Fruit fly (Drosophila melanogaster) whole organism, embryonic: ENCODE results near the gene vih.

Source experiments
- Awh ChIP-seq: fragments of 200-800 bp; sonication (Bioruptor generic); IDR thresholded peaks from 2 replicates; pipeline ENCODE4, ENCODE4 v1.3.6; 2022; ENCODE audit warnings: missing biosample characterization, missing genetic modification characterization
- CG10654 ChIP-seq: fragments of 200-800 bp; sonication (Bioruptor generic); optimal IDR thresholded peaks from 2 replicates; lab custom pipeline; 2016; ENCODE audit warnings: missing biosample characterization, missing genetic modification characterization
- CG11696 ChIP-seq: fragments of 200-800 bp; sonication (Bioruptor generic); IDR thresholded peaks from 2 replicates; pipeline ENCODE4 v1.3.6; 2022; ENCODE audit warnings: missing biosample characterization, missing genetic modification characterization
- CG12769 ChIP-seq: fragments of 200-800 bp; sonication (Bioruptor generic); optimal IDR thresholded peaks from 2 replicates; lab custom pipeline; 2019; ENCODE audit warnings: missing biosample characterization, mild to moderate bottlenecking, missing genetic modification characterization, moderate library complexity
- CG13624 ChIP-seq: fragments of 200-800 bp; sonication (Bioruptor generic); optimal IDR thresholded peaks from 2 replicates; lab custom pipeline; 2016; ENCODE audit warnings: missing biosample characterization, missing genetic modification characterization
- CG13775 ChIP-seq: fragments of 200-800 bp; sonication (Bioruptor generic); optimal IDR thresholded peaks from 3 replicates; lab custom pipeline; 2017; ENCODE audit warnings: missing biosample characterization, mild to moderate bottlenecking, missing genetic modification characterization
- CG1603 ChIP-seq: fragments of 200-800 bp; sonication (Bioruptor generic); optimal IDR thresholded peaks from 2 replicates; lab custom pipeline; 2019; ENCODE audit warnings: missing biosample characterization, mild to moderate bottlenecking, missing genetic modification characterization, moderate library complexity
- CG17328 ChIP-seq: fragments of 200-800 bp; sonication (Bioruptor generic); IDR thresholded peaks from 2 replicates; pipeline ENCODE4 v1.3.6; 2022; ENCODE audit warnings: missing biosample characterization, missing genetic modification characterization
- CG18262 ChIP-seq: fragments of 200-800 bp; optimal IDR thresholded peaks from 3 replicates; lab custom pipeline; 2019; ENCODE audit warnings: missing biosample characterization, mild to moderate bottlenecking, missing genetic modification characterization, moderate library complexity
- CG18764 ChIP-seq: fragments of 200-800 bp; sonication (Bioruptor generic); optimal IDR thresholded peaks from 3 replicates; lab custom pipeline; 2016; ENCODE audit warnings: missing biosample characterization, missing genetic modification characterization
- CG33213 ChIP-seq: fragments of 200-800 bp; sonication (Bioruptor generic); optimal IDR thresholded peaks from 3 replicates; lab custom pipeline; 2016; ENCODE audit warnings: missing biosample characterization, missing genetic modification characterization
- CG3838 ChIP-seq: fragments of 200-800 bp; sonication (Bioruptor generic); optimal IDR thresholded peaks from 3 replicates; lab custom pipeline; 2016; ENCODE audit warnings: missing biosample characterization, missing genetic modification characterization
- CG42726 ChIP-seq: fragments of 200-800 bp; sonication (Bioruptor generic); IDR thresholded peaks from 2 replicates; pipeline ENCODE4 v1.3.6; 2022; ENCODE audit warnings: missing biosample characterization, missing genetic modification characterization; ENCODE audit not compliant: partially characterized antibody
- CG4328 ChIP-seq: fragments of 200-800 bp; sonication (Bioruptor generic); optimal IDR thresholded peaks from 3 replicates; lab custom pipeline; 2017; ENCODE audit warnings: missing biosample characterization, missing genetic modification reagents, missing genetic modification characterization
- CG43689 ChIP-seq: fragments of 200-800 bp; sonication (Bioruptor generic); IDR thresholded peaks from 2 replicates; pipeline ENCODE4 v1.3.6; 2022; ENCODE audit warnings: missing biosample characterization, missing genetic modification characterization
- CG6689 ChIP-seq: fragments of 200-800 bp; sonication (Bioruptor generic); IDR thresholded peaks from 2 replicates; pipeline ENCODE4 v1.3.6; 2022; ENCODE audit warnings: missing biosample characterization, missing genetic modification characterization
- CG6791 ChIP-seq: fragments of 200-800 bp; sonication (Bioruptor generic); IDR thresholded peaks from 3 replicates; pipeline ENCODE4 v1.3.6; 2022; ENCODE audit warnings: missing biosample characterization, missing genetic modification characterization; ENCODE audit not compliant: partially characterized antibody
- CG6854 ChIP-seq: fragments of 200-800 bp; sonication (Bioruptor generic); optimal IDR thresholded peaks from 3 replicates; lab custom pipeline; 2017; ENCODE audit warnings: missing biosample characterization, mild to moderate bottlenecking, missing genetic modification characterization
- CG7556 ChIP-seq: fragments of 200-800 bp; sonication (Bioruptor generic); optimal IDR thresholded peaks from 2 replicates; lab custom pipeline; 2017; ENCODE audit warnings: missing biosample characterization, mild to moderate bottlenecking, missing genetic modification characterization
- CG9437 ChIP-seq: fragments of 200-800 bp; sonication (Bioruptor generic); optimal IDR thresholded peaks from 2 replicates; lab custom pipeline; 2018; ENCODE audit warnings: missing biosample characterization, mild to moderate bottlenecking, missing genetic modification characterization
- CHES-1-like ChIP-seq: fragments of 200-800 bp; sonication (Bioruptor generic); optimal IDR thresholded peaks from 2 replicates; lab custom pipeline; 2016; ENCODE audit warnings: missing biosample characterization, missing genetic modification characterization
- Dbx ChIP-seq: fragments of 200-800 bp; sonication (Bioruptor generic); IDR thresholded peaks from 3 replicates; pipeline ENCODE4 v1.3.6; 2022; ENCODE audit warnings: missing biosample characterization, missing genetic modification characterization
- Drgx ChIP-seq: fragments of 200-800 bp; sonication (Bioruptor generic); IDR thresholded peaks from 2 replicates; pipeline ENCODE4 v1.3.6; 2022; ENCODE audit warnings: missing biosample characterization, missing genetic modification characterization
- H2.0 ChIP-seq: fragments of 200-800 bp; sonication (Bioruptor generic); IDR thresholded peaks from 2 replicates; pipeline ENCODE4 v1.3.6; 2022; ENCODE audit warnings: missing biosample characterization, missing genetic modification characterization
- Hr39 ChIP-seq: fragments of >200 bp; optimal IDR thresholded peaks from 2 replicates; lab custom pipeline; 2017
- Meics ChIP-seq: fragments of 200-800 bp; sonication (Bioruptor generic); optimal IDR thresholded peaks from 2 replicates; lab custom pipeline; 2017; ENCODE audit warnings: missing biosample characterization, mild to moderate bottlenecking, missing genetic modification characterization
- NK7.1 ChIP-seq: fragments of 200-800 bp; sonication (Bioruptor generic); optimal IDR thresholded peaks from 3 replicates; lab custom pipeline; 2016; ENCODE audit warnings: missing biosample characterization, missing genetic modification characterization
- Nf-YA ChIP-seq: fragments of 200-800 bp; sonication (Bioruptor generic); IDR thresholded peaks from 2 replicates; pipeline ENCODE4 v1.3.6; 2022; ENCODE audit warnings: missing biosample characterization, missing genetic modification characterization
- Ravus ChIP-seq: fragments of 200-800 bp; sonication (Bioruptor generic); IDR thresholded peaks from 2 replicates; pipeline ENCODE4 v1.3.6; 2022; ENCODE audit warnings: missing biosample characterization, missing genetic modification characterization
- Rfx ChIP-seq: fragments of 200-800 bp; sonication (Bioruptor generic); IDR thresholded peaks from 2 replicates; pipeline ENCODE4 v1.3.6; 2022; ENCODE audit warnings: missing biosample characterization, missing genetic modification characterization
- Taf1 ChIP-seq: fragments of 200-800 bp; sonication (Bioruptor generic); IDR thresholded peaks from 2 replicates; pipeline ENCODE4 v1.3.6; 2022; ENCODE audit warnings: missing biosample characterization, missing genetic modification characterization
- bowl ChIP-seq: fragments of 200-800 bp; sonication (Bioruptor generic); IDR thresholded peaks from 2 replicates; pipeline ENCODE4 v1.3.6; 2022; ENCODE audit warnings: missing biosample characterization, missing genetic modification characterization
- chn ChIP-seq: fragments of 200-800 bp; sonication (Bioruptor generic); optimal IDR thresholded peaks from 2 replicates; lab custom pipeline; 2016; ENCODE audit warnings: missing biosample characterization, missing genetic modification characterization
- croc ChIP-seq: fragments of 200-800 bp; sonication (Bioruptor generic); conservative IDR thresholded peaks from 3 replicates; pipeline ENCODE4 v1.3.6; 2022; ENCODE audit warnings: missing biosample characterization, missing genetic modification characterization
- da ChIP-seq: fragments of 200-800 bp; sonication (Bioruptor generic); optimal IDR thresholded peaks from 2 replicates; lab custom pipeline; 2016; ENCODE audit warnings: missing biosample characterization, missing genetic modification characterization
- gcm ChIP-seq: fragments of 200-800 bp; sonication (Bioruptor generic); optimal IDR thresholded peaks from 2 replicates; lab custom pipeline; 2019; ENCODE audit warnings: missing biosample characterization, mild to moderate bottlenecking, missing genetic modification characterization, moderate library complexity
- gem ChIP-seq: fragments of 200-800 bp; sonication (Bioruptor generic); optimal IDR thresholded peaks from 2 replicates; lab custom pipeline; 2019; ENCODE audit warnings: missing biosample characterization, mild to moderate bottlenecking, missing genetic modification characterization, moderate library complexity
- kay ChIP-seq: fragments of 200-800 bp; sonication (Bioruptor generic); optimal IDR thresholded peaks from 2 replicates; lab custom pipeline; 2016; ENCODE audit warnings: missing biosample characterization, missing genetic modification characterization
- nerfin-2 ChIP-seq: fragments of 200-800 bp; sonication (Bioruptor generic); IDR thresholded peaks from 2 replicates; pipeline ENCODE4 v1.3.6; 2022; ENCODE audit warnings: missing biosample characterization, missing genetic modification characterization; ENCODE audit not compliant: partially characterized antibody
- odd ChIP-seq: fragments of 200-800 bp; sonication (Bioruptor generic); optimal IDR thresholded peaks from 2 replicates; lab custom pipeline; 2017; ENCODE audit warnings: missing biosample characterization, mild to moderate bottlenecking, missing genetic modification characterization
- otp ChIP-seq: fragments of 200-800 bp; sonication (Bioruptor generic); IDR thresholded peaks from 3 replicates; pipeline ENCODE4, ENCODE4 v1.3.6; 2022; ENCODE audit warnings: missing biosample characterization, missing genetic modification characterization
- pita ChIP-seq: fragments of 200-800 bp; sonication (Bioruptor generic); optimal IDR thresholded peaks from 2 replicates; lab custom pipeline; 2017; ENCODE audit warnings: missing biosample characterization, mild to moderate bottlenecking, missing genetic modification characterization
- sc ChIP-seq, 3 experiments: fragments of >200 bp in 2 of 3; fragments of 200-800 bp in 1 of 3; sonication (Bioruptor generic) in 1 of 3; optimal IDR thresholded peaks; 2 replicates in 2 of 3; 3 replicates in 1 of 3; lab custom pipeline; 2017; ENCODE audit warnings: mild to moderate bottlenecking in 1 of 3, missing biosample characterization in 1 of 3, missing genetic modification characterization in 1 of 3, missing genetic modification reagents in 1 of 3
- sens ChIP-seq: fragments of 200-800 bp; sonication (Bioruptor generic); peaks from one replicate; lab custom pipeline; 2016; ENCODE audit warnings: missing biosample characterization, missing genetic modification characterization
- sens-2 ChIP-seq: fragments of 200-800 bp; sonication (Bioruptor generic); IDR thresholded peaks from 2 replicates; pipeline ENCODE4 v1.3.6; 2022; ENCODE audit warnings: missing biosample characterization, missing genetic modification characterization
- sob ChIP-seq: fragments of 200-800 bp; sonication (Bioruptor generic); IDR thresholded peaks from 2 replicates; pipeline ENCODE4 v1.3.6; 2022; ENCODE audit warnings: missing biosample characterization, missing genetic modification characterization
- sqz ChIP-seq: fragments of 200-800 bp; sonication (Bioruptor generic); optimal IDR thresholded peaks from 3 replicates; lab custom pipeline; 2018; ENCODE audit warnings: missing biosample characterization, mild to moderate bottlenecking, missing genetic modification characterization
- stc ChIP-seq: fragments of 200-800 bp; sonication (Bioruptor generic); IDR thresholded peaks from 2 replicates; pipeline ENCODE4 v1.3.6; 2022; ENCODE audit warnings: missing biosample characterization, missing genetic modification characterization
- unpg ChIP-seq: fragments of 200-800 bp; sonication (Bioruptor generic); optimal IDR thresholded peaks from 3 replicates; lab custom pipeline; 2018; ENCODE audit warnings: missing biosample characterization, mild to moderate bottlenecking, missing genetic modification characterization, moderate library complexity
- vvl ChIP-seq: fragments of 200-800 bp; sonication (Bioruptor generic); IDR thresholded peaks from 2 replicates; pipeline ENCODE4 v1.3.6; 2022; ENCODE audit warnings: missing biosample characterization, missing genetic modification characterization
- zf30C ChIP-seq: fragments of 200-800 bp; sonication (Bioruptor generic); optimal IDR thresholded peaks from 3 replicates; lab custom pipeline; 2018; ENCODE audit warnings: missing biosample characterization, mild to moderate bottlenecking, missing genetic modification characterization
- zfh1 ChIP-seq: fragments of 200-800 bp; sonication (Bioruptor generic); IDR thresholded peaks from 3 replicates; pipeline ENCODE4 v1.3.6; 2022; ENCODE audit warnings: missing biosample characterization, missing genetic modification characterization

Gene vih

dm6 chr3L:12484948-12485347 lies 19.1 kb upstream of the vih start, which contains the start of gene CG10663 (continued):
- peak; percentile 10 for TF ChIP-seq CG13624 (GFP tag; lab: Kevin White, UChicago)
- TF ChIP-seq sob (GFP tag; lab: Robert Waterston, UW) = 0 out of 2 replicates have a peak, but pooled peaks have one; percentile 18
- no peak for TF ChIP-seq chn
- no peak for TF ChIP-seq CG7556 (GFP tag; lab: Kevin White, UChicago)
- peak; percentile 88 for TF ChIP-seq CG12769
- peak; percentile 60; the same call in 1 of the 2 replicates for TF ChIP-seq vvl (GFP tag; lab: Robert Waterston, UW)
- TF ChIP-seq odd (GFP tag; lab: Kevin White, UChicago) = peak; percentile 23
- peak; percentile 68; the same call in 2 of the 3 replicates for TF ChIP-seq CG6791 (GFP tag; lab: Robert Waterston, UW)
- TF ChIP-seq Hr39 (lab: Kevin White, UChicago) = no peak
- no peak for TF ChIP-seq NK7.1 (GFP tag; lab: Kevin White, UChicago)
- TF ChIP-seq pita (GFP tag; lab: Kevin White, UChicago) = no peak
- no peak for TF ChIP-seq kay
- peak; percentile 45; the same call in 1 of the 2 replicates for TF ChIP-seq Rfx
- peak; percentile 45; the same call in 1 of the 2 replicates for TF ChIP-seq nerfin-2 (GFP tag; lab: Robert Waterston, UW)
- no peak for TF ChIP-seq CG18764 (GFP tag; lab: Kevin White, UChicago)
- TF ChIP-seq da (GFP tag; lab: Kevin White, UChicago) = no peak
- TF ChIP-seq zf30C (GFP tag; lab: Kevin White, UChicago) = no peak
- no peak for TF ChIP-seq H2.0
- peak; percentile 5 for TF ChIP-seq gem (tag; lab: Kevin White, UChicago)
- TF ChIP-seq CG13775 (GFP tag; lab: Kevin White, UChicago) = no peak
- no peak for TF ChIP-seq croc (GFP tag; lab: Robert Waterston, UW)
- no peak for TF ChIP-seq CG33213 (GFP tag; lab: Kevin White, UChicago)
- TF ChIP-seq Meics (GFP tag; lab: Kevin White, UChicago) = no peak
- TF ChIP-seq CHES-1-like (GFP tag; lab: Kevin White, UChicago) = no peak
- TF ChIP-seq bowl (GFP tag; lab: Robert Waterston, UW) = no peak
- TF ChIP-seq Taf1 (GFP tag; lab: Robert Waterston, UW) = no peak
- TF ChIP-seq CG9437 = peak; percentile 34
- TF ChIP-seq zfh1 (GFP tag; lab: Robert Waterston, UW) = no peak
- no peak for TF ChIP-seq CG4328
- no peak for TF ChIP-seq gcm (GFP tag; lab: Kevin White, UChicago)
- peak; percentile 15; the same call in 1 of the 2 replicates for TF ChIP-seq Drgx (GFP tag; lab: Robert Waterston, UW)
- TF ChIP-seq CG11696 (GFP tag; lab: Robert Waterston, UW) = 0 out of 2 replicates have a peak, but pooled peaks have one; percentile 2
- no peak for TF ChIP-seq Awh (GFP tag; lab: Robert Waterston, UW)
- TF ChIP-seq otp (GFP tag; lab: Robert Waterston, UW) = no peak; the same call in 2 of the 3 replicates
- no peak for TF ChIP-seq sens-2 (GFP tag; lab: Robert Waterston, UW)
- peak; percentile 18 for TF ChIP-seq unpg (GFP tag; lab: Kevin White, UChicago)
- TF ChIP-seq CG10654 (GFP tag; lab: Kevin White, UChicago) = no peak
- 0 out of 2 replicates have a peak, but pooled peaks have one; percentile 13 for TF ChIP-seq CG42726 (GFP tag; lab: Robert Waterston, UW)
- no peak for TF ChIP-seq sqz (GFP tag; lab: Kevin White, UChicago)
- no peak for TF ChIP-seq Dbx (GFP tag; lab: Robert Waterston, UW)
- TF ChIP-seq Nf-YA (GFP tag; lab: Robert Waterston, UW) = no peak
- TF ChIP-seq CG1603 (tag; lab: Kevin White, UChicago) = peak; percentile 36
- no peak for TF ChIP-seq CG6854 (GFP tag; lab: Kevin White, UChicago)
- peak; percentile 80 for TF ChIP-seq sens (GFP tag; lab: Kevin White, UChicago)
- TF ChIP-seq CG43689 (GFP tag; lab: Robert Waterston, UW) = no peak
- TF ChIP-seq CG6689 = peak; percentile 14; the same call in 1 of the 2 replicates
- peak; percentile 30; the same call in 1 of the 2 replicates for TF ChIP-seq stc
- TF ChIP-seq CG17328 = no peak
- TF ChIP-seq Ravus = no peak
- no peak for TF ChIP-seq sc (optimal IDR thresholded peaks at IDR 0.05; lab: Kevin White, UChicago)
- TF ChIP-seq sc (GFP tag; optimal IDR thresholded peaks at IDR 0.05; lab: Kevin White, UChicago) = no peak
- TF ChIP-seq CG18262 (tag; lab: Kevin White, UChicago) = no peak
- no peak for TF ChIP-seq CG3838 (GFP tag; lab: Kevin White, UChicago)
